Worm (Caenorhabditis elegans) whole organism, mixed stage, embryonic: ENCODE results near the gene vps-18.

ENCODE experiments used
- M03D4.4 ChIP-seq: sonication (generic microtip); optimal IDR thresholded peaks from 2 replicates; lab custom pipeline; 2017; ENCODE audit warnings: mild to moderate bottlenecking, missing genetic modification characterization, missing compliant biosample characterization
- blmp-1 ChIP-seq: fragments of 150-350 bp; optimal IDR thresholded peaks from 2 replicates; lab custom pipeline; 2014; ENCODE audit warnings: missing biosample characterization, missing genetic modification characterization
- ceh-39 ChIP-seq: fragments of 150-350 bp; optimal IDR thresholded peaks from 2 replicates; lab custom pipeline; 2014; ENCODE audit warnings: missing biosample characterization, missing genetic modification characterization
- ceh-43 ChIP-seq: fragments of 200-800 bp; sonication (Bioruptor generic); optimal IDR thresholded peaks from 2 replicates; lab custom pipeline; 2018; ENCODE audit warnings: mild to moderate bottlenecking, missing genetic modification characterization, moderate library complexity, missing compliant biosample characterization
- ceh-83 ChIP-seq: fragments of 200-800 bp; sonication (Bioruptor generic); optimal IDR thresholded peaks from 2 replicates; lab custom pipeline; 2018; ENCODE audit warnings: mild to moderate bottlenecking, missing genetic modification characterization, missing compliant biosample characterization
- ces-1 ChIP-seq: fragments of 150-350 bp; optimal IDR thresholded peaks from 2 replicates; lab custom pipeline; 2014; ENCODE audit warnings: missing biosample characterization, missing genetic modification reagents, missing genetic modification characterization
- cnd-1 ChIP-seq: fragments of 200-800 bp; sonication (Bioruptor generic); optimal IDR thresholded peaks from 2 replicates; lab custom pipeline; 2018; ENCODE audit warnings: mild to moderate bottlenecking, missing genetic modification characterization, missing compliant biosample characterization
- elt-1 ChIP-seq: sonication (generic microtip); optimal IDR thresholded peaks from 2 replicates; lab custom pipeline; 2017; ENCODE audit warnings: missing genetic modification characterization, mild to moderate bottlenecking, missing compliant biosample characterization, antibody characterized with exemption, moderate library complexity, borderline replicate concordance; ENCODE audit not compliant: insufficient read depth
- elt-3 ChIP-seq: fragments of 150-350 bp; optimal IDR thresholded peaks from 2 replicates; lab custom pipeline; 2014; ENCODE audit warnings: missing biosample characterization, missing genetic modification characterization
- flh-1 ChIP-seq: fragments of 200-800 bp; sonication (Bioruptor generic); optimal IDR thresholded peaks from 2 replicates; lab custom pipeline; 2018; ENCODE audit warnings: mild to moderate bottlenecking, missing genetic modification characterization, moderate library complexity, missing compliant biosample characterization
- ham-2 ChIP-seq: fragments of 200-800 bp; sonication (Bioruptor generic); optimal IDR thresholded peaks from 2 replicates; lab custom pipeline; 2018; ENCODE audit warnings: mild to moderate bottlenecking, missing genetic modification characterization, missing compliant biosample characterization
- lin-32 ChIP-seq: fragments of 200-800 bp; sonication (Bioruptor generic); optimal IDR thresholded peaks from 2 replicates; lab custom pipeline; 2018; ENCODE audit warnings: mild to moderate bottlenecking, missing genetic modification characterization, missing compliant biosample characterization
- mep-1 ChIP-seq: fragments of 150-350 bp; optimal IDR thresholded peaks from 2 replicates; lab custom pipeline; 2017; ENCODE audit warnings: missing biosample characterization, missing genetic modification reagents, missing genetic modification characterization, inconsistent platforms
- mls-2 ChIP-seq: sonication (generic microtip); optimal IDR thresholded peaks from 2 replicates; lab custom pipeline; 2016; ENCODE audit warnings: mild to moderate bottlenecking, missing genetic modification characterization, moderate library complexity, missing compliant biosample characterization
- nhr-12 ChIP-seq: fragments of 150-350 bp; optimal IDR thresholded peaks from 2 replicates; lab custom pipeline; 2014; ENCODE audit warnings: missing biosample characterization, missing genetic modification characterization
- nhr-2 ChIP-seq: fragments of 150-350 bp; optimal IDR thresholded peaks from 2 replicates; lab custom pipeline; 2014; ENCODE audit warnings: missing biosample characterization, missing genetic modification characterization
- nhr-237 ChIP-seq: fragments of 150-350 bp; optimal IDR thresholded peaks from 2 replicates; lab custom pipeline; 2014; ENCODE audit warnings: missing biosample characterization, missing genetic modification characterization
- nhr-28 ChIP-seq: fragments of 150-350 bp; optimal IDR thresholded peaks from 2 replicates; lab custom pipeline; 2014; ENCODE audit warnings: missing biosample characterization, missing genetic modification characterization
- nhr-76 ChIP-seq: sonication (generic microtip); optimal IDR thresholded peaks from 2 replicates; lab custom pipeline; 2017; ENCODE audit warnings: missing biosample characterization, missing genetic modification characterization
- sptf-1 ChIP-seq: sonication (generic microtip); optimal IDR thresholded peaks from 2 replicates; lab custom pipeline; 2017; ENCODE audit warnings: mild to moderate bottlenecking, missing genetic modification characterization, moderate library complexity, missing compliant biosample characterization
- unc-39 ChIP-seq: fragments of 150-350 bp; optimal IDR thresholded peaks from 2 replicates; lab custom pipeline; 2014; ENCODE audit warnings: missing biosample characterization, missing genetic modification characterization
- zip-8 ChIP-seq: fragments of 150-350 bp; optimal IDR thresholded peaks from 2 replicates; lab custom pipeline; 2014; ENCODE audit warnings: missing biosample characterization, missing genetic modification characterization

The vps-18 gene

ce11 chrII:4456024-4456423 lies 4.9 kb upstream of the vps-18 start:
- no peak for TF ChIP-seq elt-1 (tag; lab: Kevin White, UChicago)
- TF ChIP-seq unc-39, result no peak
- no peak for TF ChIP-seq nhr-28 (tag; lab: Kevin White, UChicago)
- peak; percentile 45 for TF ChIP-seq ces-1
- no peak for TF ChIP-seq nhr-2 (tag; lab: Kevin White, UChicago)
- no peak for TF ChIP-seq ceh-39 (tag; lab: Kevin White, UChicago)
- TF ChIP-seq M03D4.4 (tag; lab: Kevin White, UChicago), result no peak
- no peak for TF ChIP-seq sptf-1 (tag; lab: Kevin White, UChicago)

- TF ChIP-seq zip-8 (no peak), nhr-12 (tag; lab: Kevin White, UChicago) (no peak), nhr-76 (tag; lab: Kevin White, UChicago) (no peak), ceh-83 (no peak)
- TF ChIP-seq, all 35 proteins: peak for 0
These were observed 633 bp upstream of the vps-18 start for ce11 chrII:4460297-4460696.

ce11 chrII:4462842-4463241 lies 1.9 kb downstream of the vps-18 start:
- TF ChIP-seq lin-32 (GFP tag; lab: Kevin White, UChicago) (no peak), nhr-237 (tag; lab: Kevin White, UChicago) (no peak)

ce11 chrII:4467869-4468268 lies 6.9 kb downstream of the vps-18 start, which contains the start of gene W06B4.2:
TSS of gene W06B4.2 (plus strand) at chrII:4468169.
- no peak for TF ChIP-seq nhr-28 (tag; lab: Kevin White, UChicago)
- TF ChIP-seq ceh-43 (GFP tag; lab: Kevin White, UChicago), result no peak
- no peak for TF ChIP-seq elt-3 (tag; lab: Kevin White, UChicago)
- no peak for TF ChIP-seq cnd-1 (tag; lab: Kevin White, UChicago)
- no peak for TF ChIP-seq mep-1 (tag; lab: Kevin White, UChicago)
- no peak for TF ChIP-seq ham-2 (GFP tag; lab: Kevin White, UChicago)
- TF ChIP-seq flh-1, result no peak
- TF ChIP-seq mls-2 (tag; lab: Kevin White, UChicago), result no peak

DNA sequence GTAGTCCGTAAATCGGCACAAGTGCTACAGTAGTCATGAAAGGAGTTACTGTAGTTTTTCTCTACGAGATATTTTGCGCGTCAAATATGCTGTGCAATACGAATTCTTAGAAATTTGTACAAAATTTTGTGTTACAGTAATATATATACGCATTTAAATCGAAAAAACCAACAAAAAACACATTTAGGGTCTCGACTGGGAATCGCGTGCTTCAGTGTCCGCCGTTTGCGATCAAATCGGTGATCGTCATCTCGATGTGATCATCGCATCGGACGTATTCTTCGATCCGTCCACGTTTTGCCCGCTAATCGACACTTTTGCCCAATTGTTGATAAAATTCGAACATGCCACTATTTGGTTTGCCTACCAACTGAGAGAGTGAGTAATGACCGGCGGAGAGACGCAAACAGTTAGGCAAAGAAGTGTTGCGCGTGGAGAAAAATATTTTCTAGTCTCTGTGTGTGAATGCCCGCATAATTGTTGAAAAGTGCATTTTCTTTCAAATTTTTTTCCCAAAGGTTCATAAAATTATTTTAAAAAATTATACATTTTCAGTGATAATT lies 8.0 kb downstream of the vps-18 start:
- TF ChIP-seq blmp-1 (tag; lab: Kevin White, UChicago), result no peak

DNA sequence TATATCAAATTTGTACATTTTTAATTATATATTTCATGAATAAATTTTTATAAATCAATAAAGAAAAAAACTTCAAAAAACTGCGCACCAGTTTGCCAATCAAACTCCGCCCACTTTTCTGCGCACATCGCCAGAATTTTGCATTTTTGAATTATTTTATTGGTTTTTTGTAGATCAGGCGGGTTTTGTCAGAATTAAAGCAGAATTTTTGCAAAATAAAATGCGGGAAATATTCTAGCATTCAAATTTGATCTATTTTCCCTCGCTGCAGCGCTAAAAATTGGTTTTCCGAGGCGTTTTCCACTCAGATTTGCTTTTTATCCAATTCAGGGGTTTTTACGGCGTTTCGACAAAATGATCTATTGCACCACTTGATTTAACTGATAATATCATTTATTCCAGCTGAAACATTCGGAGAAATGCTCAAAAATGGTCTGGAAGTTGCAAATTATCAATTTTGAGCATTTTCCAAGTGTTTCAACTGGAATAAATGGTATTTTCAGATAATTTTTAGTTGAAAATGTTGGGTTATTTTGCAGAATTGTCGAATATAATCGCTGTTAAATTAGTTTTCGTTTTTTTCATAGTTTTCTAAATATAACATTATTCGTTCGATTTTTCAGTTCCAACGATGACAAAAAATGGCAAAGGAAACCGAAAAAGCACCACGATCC lies 10.2 kb downstream of the vps-18 start, which contains the start of gene W06B4.1:
Gene W06B4.1 (plus strand): TSS at position 624 of the 674 bp plus-strand sequence.
- TF ChIP-seq ces-1 (no peak), nhr-12 (tag; lab: Kevin White, UChicago) (no peak)

DNA sequence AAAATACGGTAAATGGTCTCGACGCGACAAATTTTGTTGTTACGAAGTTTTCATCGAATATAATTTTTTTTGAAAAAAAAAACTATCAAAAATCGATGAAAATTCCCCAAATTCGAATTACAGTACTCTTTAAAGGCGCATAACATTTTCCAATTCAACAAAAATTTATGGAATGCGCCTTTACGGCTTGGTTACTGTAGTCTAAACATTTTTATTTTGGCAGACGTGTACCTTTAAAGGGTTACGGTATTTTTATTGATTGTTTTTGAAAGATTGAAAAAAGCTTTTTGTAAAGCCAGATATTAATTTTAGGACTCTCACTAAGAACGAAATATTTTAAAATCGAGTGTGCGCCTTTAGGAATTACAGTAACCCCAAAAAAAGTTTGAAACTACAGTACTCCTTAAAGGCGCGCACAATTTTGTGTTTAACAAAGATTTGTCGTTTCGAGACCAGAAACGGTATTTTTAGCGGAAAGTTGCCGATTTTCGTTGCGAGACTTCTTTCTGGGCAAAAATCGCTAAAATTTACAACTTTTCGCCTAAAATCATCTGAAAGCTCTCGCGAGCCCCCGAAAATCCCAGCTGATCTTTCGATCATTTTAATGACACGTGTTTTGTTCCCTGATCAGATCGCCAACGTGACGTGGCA lies 13.2 kb downstream of the vps-18 start:
- TF ChIP-seq nhr-12 (tag; lab: Kevin White, UChicago), result no peak

ce11 chrII:4478303-4478702 lies 17.4 kb downstream of the vps-18 start, which contains the start of gene T05C1.1:
TSS of gene T05C1.1 (plus strand) at chrII:4478603.
- no peak for TF ChIP-seq nhr-2 (tag; lab: Kevin White, UChicago)
- no peak for TF ChIP-seq elt-3 (tag; lab: Kevin White, UChicago)

DNA sequence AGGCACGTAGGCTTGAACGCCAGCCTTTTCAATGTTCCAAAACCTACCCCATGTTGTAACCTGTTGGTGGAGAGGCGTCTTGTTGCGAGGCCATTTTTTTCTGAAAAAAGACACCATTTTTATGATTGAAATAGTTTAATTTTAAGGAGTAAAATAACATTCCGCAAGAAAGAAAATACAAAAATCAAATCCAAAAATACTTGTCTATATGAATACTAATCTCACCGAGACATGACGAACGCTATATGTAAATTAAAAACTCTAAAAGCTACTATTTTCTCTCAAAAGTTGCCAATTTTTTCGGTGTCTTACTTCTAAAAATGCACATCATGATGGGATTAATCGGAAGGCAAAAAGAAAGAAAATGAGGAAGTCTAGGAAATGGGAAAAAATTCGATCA lies 21.1 kb downstream of the vps-18 start, which contains the start of gene T05C1.2:
Gene T05C1.2 (minus strand): TSS at position 101 of the 400 bp plus-strand sequence.
- TF ChIP-seq nhr-76 (tag; lab: Kevin White, UChicago), result no peak
- no peak for TF ChIP-seq sptf-1 (tag; lab: Kevin White, UChicago)
